Worm (Caenorhabditis elegans): ENCODE results near the gene aqp-4.
A peak's percentile ranks its signal among the peaks of the same experiment; 100 is the strongest.

Gene aqp-4

ce11 chrV:9730743-9731706, 6.3 kb upstream of the aqp-4 start (continued):
- TF ChIP-seq dox-1 (GFP tag; IDR thresholded peaks at IDR 0.05) = peak; percentile 92
- TF ChIP-seq atf-7 (tag; optimal IDR thresholded peaks at IDR 0.05) = peak; percentile 93
- TF ChIP-seq F55B11.4 (tag; optimal IDR thresholded peaks at IDR 0.05; ENCODE audit: borderline replicate concordance, insufficient read depth) = no peak
- peak; percentile 71; the same call in 1 of the 2 replicates for TF ChIP-seq lin-26 (GFP tag; IDR thresholded peaks at IDR 0.05)
- 0 out of 2 replicates have a peak, but pooled peaks have one; percentile 33 for TF ChIP-seq Y95B8A.8 (GFP tag; IDR thresholded peaks at IDR 0.05)
- TF ChIP-seq F22D6.2 (tag; optimal IDR thresholded peaks at IDR 0.05) = peak; percentile 52
- no peak for TF ChIP-seq ceh-40 (GFP tag; IDR thresholded peaks at IDR 0.05)
- TF ChIP-seq ztf-6 (GFP tag; IDR thresholded peaks at IDR 0.05) = 0 out of 2 replicates have a peak, but pooled peaks have one; percentile 62
- TF ChIP-seq madf-10 (tag; optimal IDR thresholded peaks at IDR 0.05) = peak; percentile 90
- no peak for TF ChIP-seq rpc-1 (optimal IDR thresholded peaks at IDR 0.05)
- TF ChIP-seq rpc-1 (tag; optimal IDR thresholded peaks at IDR 0.05) = no peak
- no peak for TF ChIP-seq hrde-1 (tag; optimal IDR thresholded peaks at IDR 0.05; ENCODE audit: borderline replicate concordance)
- TF ChIP-seq lsl-1 (GFP tag; optimal IDR thresholded peaks at IDR 0.05) = no peak
- TF ChIP-seq mxl-1 (tag; optimal IDR thresholded peaks at IDR 0.05) = peak; percentile 36
- no peak for TF ChIP-seq ceh-58 (GFP tag; IDR thresholded peaks at IDR 0.05)
- TF ChIP-seq hlh-26 (GFP tag; conservative IDR thresholded peaks at IDR 0.05) = no peak
- TF ChIP-seq lin-35 (GFP tag; optimal IDR thresholded peaks at IDR 0.05) = peak in 1 of 3 experiments; percentile 64
- TF ChIP-seq hlh-12 (tag; optimal IDR thresholded peaks at IDR 0.05) = no peak
- no peak for TF ChIP-seq lsy-27 (tag; optimal IDR thresholded peaks at IDR 0.05; ENCODE audit: borderline replicate concordance, insufficient read depth)
- TF ChIP-seq F52B5.7 (tag; optimal IDR thresholded peaks at IDR 0.05) = peak; percentile 75
- no peak for TF ChIP-seq Y53F4B.3 (GFP tag; IDR thresholded peaks at IDR 0.05)
- no peak for TF ChIP-seq xnd-1 (tag; optimal IDR thresholded peaks at IDR 0.05)
- TF ChIP-seq ztf-28 (GFP tag; IDR thresholded peaks at IDR 0.05) = 0 out of 2 replicates have a peak, but pooled peaks have one; percentile 4
- TF ChIP-seq Y67H2A.10 (GFP tag; conservative IDR thresholded peaks at IDR 0.05) = peak; percentile 55
- no peak for TF ChIP-seq F39B2.1 (GFP tag; IDR thresholded peaks at IDR 0.05)
- no peak for TF ChIP-seq Y79H2A.3 (GFP tag; conservative IDR thresholded peaks at IDR 0.05)
- TF ChIP-seq F57A8.1 (GFP tag; optimal IDR thresholded peaks at IDR 0.05) = peak; percentile 21
- no peak for TF ChIP-seq F49E8.2 (tag; optimal IDR thresholded peaks at IDR 0.05; ENCODE audit: insufficient read depth)
- TF ChIP-seq hmg-20 (GFP tag; IDR thresholded peaks at IDR 0.05) = no peak
- peak; percentile 66 for TF ChIP-seq gei-17 (GFP tag; optimal IDR thresholded peaks at IDR 0.05)
- no peak for TF ChIP-seq lag-1 (GFP tag; IDR thresholded peaks at IDR 0.05)
- TF ChIP-seq egrh-3 (GFP tag; IDR thresholded peaks at IDR 0.05) = peak; percentile 80
- no peak for TF ChIP-seq cebp-1 (GFP tag; IDR thresholded peaks at IDR 0.05)
- peak; percentile 92 for TF ChIP-seq cebp-1 (tag; optimal IDR thresholded peaks at IDR 0.05)
- TF ChIP-seq nhr-80 (tag; optimal IDR thresholded peaks at IDR 0.05) = peak; percentile 97
- TF ChIP-seq ztf-22 (GFP tag; optimal IDR thresholded peaks at IDR 0.05) = peak; percentile 72
- TF ChIP-seq unc-130 (GFP tag; optimal IDR thresholded peaks at IDR 0.05) = peak; percentile 12
- TF ChIP-seq dpl-1 (GFP tag; optimal IDR thresholded peaks at IDR 0.05) = no peak
- peak; percentile 50; the same call in 1 of the 2 replicates for TF ChIP-seq C17E4.6 (GFP tag; IDR thresholded peaks at IDR 0.05)
- peak; percentile 94 for TF ChIP-seq lin-40 (tag; optimal IDR thresholded peaks at IDR 0.05)
- TF ChIP-seq ceh-79 (tag; optimal IDR thresholded peaks at IDR 0.05) = no peak
- TF ChIP-seq mcd-1 (GFP tag; IDR thresholded peaks at IDR 0.05) = peak; percentile 84
- peak; percentile 33 for TF ChIP-seq F57C9.4 (tag; optimal IDR thresholded peaks at IDR 0.05)
- no peak for TF ChIP-seq aptf-3 (GFP tag; IDR thresholded peaks at IDR 0.05)
- TF ChIP-seq Y53G8AR.9 (GFP tag; conservative IDR thresholded peaks at IDR 0.05) = peak; percentile 82
- TF ChIP-seq nhr-90 (tag; optimal IDR thresholded peaks at IDR 0.05) = peak; percentile 89
- TF ChIP-seq ets-4 (GFP tag; optimal IDR thresholded peaks at IDR 0.05) = peak; percentile 60

Measured in whole organism, young adult.